Worm (Caenorhabditis elegans) whole organism, L4 larva: Measurements from ENCODE around the gene Y47D3A.31.

Source experiments
- F44E2.7 ChIP-seq: fragments of 200-800 bp; sonication (Bioruptor generic); IDR thresholded peaks from 2 replicates; pipeline ENCODE4 v2.1.2; 2022; ENCODE audit warnings: missing genetic modification characterization, missing compliant biosample characterization
- aly-2 ChIP-seq: sonication (generic microtip); optimal IDR thresholded peaks from 2 replicates; lab custom pipeline; 2018; ENCODE audit warnings: missing biosample characterization, missing genetic modification characterization
- ama-1 ChIP-seq: fragments of 150-350 bp; optimal IDR thresholded peaks from 2 replicates; lab custom pipeline; 2014; ENCODE audit warnings: inconsistent platforms, mixed read lengths
- daf-12 ChIP-seq: fragments of 150-350 bp; optimal IDR thresholded peaks from 2 replicates; lab custom pipeline; 2014; ENCODE audit warnings: missing biosample characterization, missing genetic modification reagents, missing genetic modification characterization
- fos-1 ChIP-seq: fragments of 150-350 bp; optimal IDR thresholded peaks from 2 replicates; lab custom pipeline; 2014; ENCODE audit warnings: missing biosample characterization, missing genetic modification characterization
- lin-38 ChIP-seq: fragments of 200-800 bp; sonication (Bioruptor generic); IDR thresholded peaks from 2 replicates; pipeline ENCODE4 v1.3.6; 2022; ENCODE audit warnings: missing genetic modification reagents, missing genetic modification characterization, missing compliant biosample characterization
- nhr-41 ChIP-seq: fragments of 200-800 bp; sonication (Bioruptor generic); IDR thresholded peaks from 2 replicates; pipeline ENCODE4 v1.3.6; 2022; ENCODE audit warnings: missing genetic modification reagents, missing genetic modification characterization, missing compliant biosample characterization
- nhr-77 ChIP-seq: fragments of 150-350 bp; optimal IDR thresholded peaks from 2 replicates; lab custom pipeline; 2014; ENCODE audit warnings: missing biosample characterization, missing genetic modification characterization
- snpc-4 ChIP-seq: fragments of 150-350 bp; optimal IDR thresholded peaks from 2 replicates; lab custom pipeline; 2014; ENCODE audit warnings: missing biosample characterization, missing genetic modification characterization
- unc-62 ChIP-seq, 3 experiments: fragments of 150-350 bp in 1 of 3; sonication (generic microtip); optimal IDR thresholded peaks in 2 of 3; peaks in 1 of 3; 1 replicate in 1 of 3; 2 replicates in 2 of 3; lab custom pipeline; 2014 to 2017; ENCODE audit warnings: missing biosample characterization in 3 of 3, missing genetic modification characterization in 3 of 3, missing genetic modification reagents in 3 of 3, missing genotype in 1 of 3
- zag-1 ChIP-seq: fragments of 150-350 bp; optimal IDR thresholded peaks from 2 replicates; lab custom pipeline; 2014; ENCODE audit warnings: missing biosample characterization, missing genetic modification characterization
- zip-11 ChIP-seq: fragments of 200-800 bp; sonication (Bioruptor generic); IDR thresholded peaks from 2 replicates; pipeline ENCODE4 v1.3.6; 2022; ENCODE audit warnings: missing genetic modification characterization, missing compliant biosample characterization

- no peak for TF ChIP-seq daf-12 (tag; lab: Kevin White, UChicago)
- no peak for TF ChIP-seq unc-62 (GFP tag; optimal IDR thresholded peaks at IDR 0.05 in 1 of 2; lab: Kevin White, UChicago)
- TF ChIP-seq unc-62 (tag; optimal IDR thresholded peaks at IDR 0.05; lab: Kevin White, UChicago), result no peak
- no peak for TF ChIP-seq zip-11
- no peak for TF ChIP-seq zag-1
- no peak for TF ChIP-seq ama-1 (lab: Kevin White, UChicago)
- no peak for TF ChIP-seq nhr-41 (GFP tag; lab: Robert Waterston, UW)
- TF ChIP-seq aly-2, result no peak
- no peak for TF ChIP-seq F44E2.7
- no peak for TF ChIP-seq lin-38
- no peak for TF ChIP-seq nhr-77 (tag; lab: Kevin White, UChicago)
- TF ChIP-seq snpc-4 (tag; lab: Kevin White, UChicago), result no peak
- no peak for TF ChIP-seq fos-1
These were observed 49.7 kb downstream of the Y47D3A.31 start for ce11 chrIII:11107327-11107726.
